Worm (Caenorhabditis elegans) whole organism, L4 larva: ENCODE data around the gene T05A7.11.
A peak's percentile ranks its signal among the peaks of the same experiment; 100 is the strongest.

ENCODE experiments used
- F10B5.3 ChIP-seq: sonication (generic microtip); optimal IDR thresholded peaks from 2 replicates; lab custom pipeline; 2016; ENCODE audit warnings: mild to moderate bottlenecking, missing genetic modification characterization, missing compliant biosample characterization
- F26F4.8 ChIP-seq: fragments of 200-800 bp; sonication (Bioruptor generic); conservative IDR thresholded peaks from 2 replicates; pipeline ENCODE4 v1.3.6; 2022; ENCODE audit warnings: missing genetic modification characterization, missing compliant biosample characterization
- F44E2.7 ChIP-seq: fragments of 200-800 bp; sonication (Bioruptor generic); IDR thresholded peaks from 2 replicates; pipeline ENCODE4 v2.1.2; 2022; ENCODE audit warnings: missing genetic modification characterization, missing compliant biosample characterization
- R02D3.7 ChIP-seq: fragments of 150-350 bp; sonication (generic microtip); optimal IDR thresholded peaks from 3 replicates; lab custom pipeline; 2014; ENCODE audit warnings: missing biosample characterization, missing genetic modification characterization
- T26A8.4 ChIP-seq: fragments of 200-800 bp; sonication (Bioruptor generic); IDR thresholded peaks from 2 replicates; pipeline ENCODE4 v1.3.6; 2022; ENCODE audit warnings: missing genetic modification characterization, missing compliant biosample characterization
- Y5F2A.4 ChIP-seq: fragments of 200-800 bp; sonication (Bioruptor generic); optimal IDR thresholded peaks from 2 replicates; lab custom pipeline; 2018; ENCODE audit warnings: mild to moderate bottlenecking, missing genetic modification characterization, missing compliant biosample characterization
- Y75B8A.6 ChIP-seq: fragments of 200-800 bp; sonication (Bioruptor generic); IDR thresholded peaks from 2 replicates; pipeline ENCODE4 v1.3.6; 2022; ENCODE audit warnings: missing genetic modification reagents, missing genetic modification characterization, missing compliant biosample characterization
- ama-1 ChIP-seq: fragments of 150-350 bp; optimal IDR thresholded peaks from 2 replicates; lab custom pipeline; 2014; ENCODE audit warnings: inconsistent platforms, mixed read lengths
- arid-1 ChIP-seq: fragments of 200-800 bp; sonication (Bioruptor generic); conservative IDR thresholded peaks from 2 replicates; pipeline ENCODE4 v1.3.6; 2022; ENCODE audit warnings: missing genetic modification reagents, missing genetic modification characterization, missing compliant biosample characterization
- ceh-20 ChIP-seq: fragments of 200-800 bp; sonication (Bioruptor generic); IDR thresholded peaks from 2 replicates; pipeline ENCODE4 v1.3.6; 2022; ENCODE audit warnings: missing genetic modification reagents, missing genetic modification characterization, missing compliant biosample characterization
- ceh-32 ChIP-seq: sonication (generic microtip); optimal IDR thresholded peaks from 2 replicates; lab custom pipeline; 2016; ENCODE audit warnings: mild to moderate bottlenecking, missing genetic modification characterization, missing compliant biosample characterization; ENCODE audit not compliant: poor library complexity
- ceh-62 ChIP-seq: sonication (generic microtip); optimal IDR thresholded peaks from 2 replicates; lab custom pipeline; 2017; ENCODE audit warnings: missing biosample characterization, missing genetic modification characterization
- ceh-82 ChIP-seq: sonication (generic microtip); optimal IDR thresholded peaks from 2 replicates; lab custom pipeline; 2017; ENCODE audit warnings: missing biosample characterization, missing genetic modification characterization
- daf-12 ChIP-seq: fragments of 150-350 bp; optimal IDR thresholded peaks from 2 replicates; lab custom pipeline; 2014; ENCODE audit warnings: missing biosample characterization, missing genetic modification reagents, missing genetic modification characterization
- daf-16 ChIP-seq, 3 experiments: sonication (generic microtip); optimal IDR thresholded peaks; 2 replicates each; lab custom pipeline; 2016 to 2017; ENCODE audit warnings: missing genetic modification characterization in 3 of 3, missing genetic modification reagents in 3 of 3, mild to moderate bottlenecking in 2 of 3, missing compliant biosample characterization in 2 of 3, missing biosample characterization in 1 of 3, moderate library complexity in 1 of 3
- duxl-1 ChIP-seq: sonication (generic microtip); optimal IDR thresholded peaks from 2 replicates; lab custom pipeline; 2016; ENCODE audit warnings: mild to moderate bottlenecking, missing genetic modification characterization, moderate library complexity, missing compliant biosample characterization; ENCODE audit not compliant: poor library complexity
- dve-1 ChIP-seq: sonication (generic microtip); optimal IDR thresholded peaks from 2 replicates; lab custom pipeline; 2017; ENCODE audit warnings: antibody characterized with exemption, mild to moderate bottlenecking, missing genetic modification characterization, missing compliant biosample characterization; ENCODE audit not compliant: insufficient read depth
- egl-43 ChIP-seq: fragments of 200-800 bp; sonication (Bioruptor generic); IDR thresholded peaks from 2 replicates; pipeline ENCODE4 v1.3.6; 2022; ENCODE audit warnings: missing genetic modification reagents, missing genetic modification characterization, missing compliant biosample characterization
- fkh-10 ChIP-seq: fragments of 150-350 bp; optimal IDR thresholded peaks from 2 replicates; lab custom pipeline; 2014; ENCODE audit warnings: missing biosample characterization, missing genetic modification reagents, missing genetic modification characterization
- fos-1 ChIP-seq: fragments of 150-350 bp; optimal IDR thresholded peaks from 2 replicates; lab custom pipeline; 2014; ENCODE audit warnings: missing biosample characterization, missing genetic modification characterization
- hif-1 ChIP-seq, 2 experiments: sonication (generic microtip); optimal IDR thresholded peaks; 2 replicates each; lab custom pipeline; 2016 to 2017; ENCODE audit warnings: missing compliant biosample characterization in 2 of 2, missing genetic modification characterization in 2 of 2, missing genetic modification reagents in 2 of 2, missing genotype in 2 of 2, mild to moderate bottlenecking in 1 of 2
- hlh-11 ChIP-seq: fragments of 200-800 bp; sonication (Bioruptor generic); optimal IDR thresholded peaks from 2 replicates; lab custom pipeline; 2018; ENCODE audit warnings: mild to moderate bottlenecking, missing genetic modification characterization, missing compliant biosample characterization
- hlh-30 ChIP-seq: sonication (generic microtip); optimal IDR thresholded peaks from 2 replicates; lab custom pipeline; 2017; ENCODE audit warnings: antibody characterized with exemption, mild to moderate bottlenecking, missing genetic modification characterization, missing compliant biosample characterization; ENCODE audit not compliant: insufficient read depth
- hmg-1.1 ChIP-seq: fragments of 200-800 bp; sonication (Bioruptor generic); IDR thresholded peaks from 2 replicates; pipeline ENCODE4 v1.3.6; 2022; ENCODE audit warnings: missing genetic modification reagents, missing genetic modification characterization, missing compliant biosample characterization
- lin-1 ChIP-seq: fragments of 200-800 bp; sonication (Bioruptor generic); IDR thresholded peaks from 2 replicates; pipeline ENCODE4 v1.3.6; 2022; ENCODE audit warnings: missing genetic modification reagents, missing genetic modification characterization, missing compliant biosample characterization
- lin-13 ChIP-seq: fragments of 150-350 bp; optimal IDR thresholded peaks from 2 replicates; lab custom pipeline; 2014; ENCODE audit warnings: missing biosample characterization, missing genetic modification reagents, missing genetic modification characterization
- lin-15B ChIP-seq: fragments of 150-350 bp; sonication (generic microtip); optimal IDR thresholded peaks from 3 replicates; lab custom pipeline; 2014; ENCODE audit warnings: missing biosample characterization, missing genetic modification characterization
- lsy-2 ChIP-seq, 2 experiments: fragments of 150-350 bp in 1 of 2; sonication (generic microtip) in 1 of 2; optimal IDR thresholded peaks; 2 replicates each; lab custom pipeline; 2014 to 2017; ENCODE audit warnings: missing biosample characterization in 2 of 2, missing genetic modification characterization in 2 of 2
- madf-5 ChIP-seq, 2 experiments: fragments of 200-800 bp; sonication (Bioruptor generic); IDR thresholded peaks; 2 replicates each; pipeline ENCODE4 v1.3.6; 2022; ENCODE audit warnings: missing compliant biosample characterization in 2 of 2, missing genetic modification characterization in 2 of 2
- madf-9 ChIP-seq: fragments of 200-800 bp; sonication (Bioruptor generic); conservative IDR thresholded peaks from 2 replicates; pipeline ENCODE4 v1.3.6; 2022; ENCODE audit warnings: missing genetic modification reagents, missing genetic modification characterization, missing compliant biosample characterization
- mdl-1 ChIP-seq, 2 experiments: fragments of 150-350 bp in 1 of 2; sonication (generic microtip) in 1 of 2; optimal IDR thresholded peaks; 2 replicates each; lab custom pipeline; 2014 to 2017; ENCODE audit warnings: missing biosample characterization in 2 of 2, missing genetic modification characterization in 2 of 2
- mep-1 ChIP-seq: fragments of 150-350 bp; sonication (generic microtip); optimal IDR thresholded peaks from 3 replicates; lab custom pipeline; 2014; ENCODE audit warnings: missing biosample characterization, missing genetic modification characterization
- mxl-2 ChIP-seq: fragments of 200-800 bp; sonication (Bioruptor generic); conservative IDR thresholded peaks from 2 replicates; pipeline ENCODE4 v1.3.6; 2022; ENCODE audit warnings: missing genetic modification reagents, missing genetic modification characterization, missing compliant biosample characterization
- nhr-111 ChIP-seq: fragments of 200-800 bp; sonication (Bioruptor generic); optimal IDR thresholded peaks from 2 replicates; lab custom pipeline; 2018; ENCODE audit warnings: mild to moderate bottlenecking, missing genetic modification characterization, missing compliant biosample characterization
- nhr-25 ChIP-seq: sonication (generic microtip); optimal IDR thresholded peaks from 2 replicates; lab custom pipeline; 2017; ENCODE audit warnings: missing genetic modification characterization, mild to moderate bottlenecking, missing compliant biosample characterization, antibody characterized with exemption, moderate library complexity, borderline replicate concordance; ENCODE audit not compliant: insufficient read depth
- nhr-28 ChIP-seq: fragments of 150-350 bp; optimal IDR thresholded peaks from 2 replicates; lab custom pipeline; 2014; ENCODE audit warnings: missing biosample characterization, missing genetic modification characterization
- nhr-48 ChIP-seq: sonication (generic microtip); optimal IDR thresholded peaks from 2 replicates; lab custom pipeline; 2016; ENCODE audit warnings: mild to moderate bottlenecking, missing genetic modification characterization, missing compliant biosample characterization
- nhr-6 ChIP-seq: fragments of 150-350 bp; optimal IDR thresholded peaks from 2 replicates; lab custom pipeline; 2014; ENCODE audit warnings: missing biosample characterization, missing genetic modification characterization
- pha-4 ChIP-seq, 2 experiments: fragments of 150-350 bp in 1 of 2; fragments of 200-800 bp in 1 of 2; sonication (Bioruptor generic) in 1 of 2; IDR thresholded peaks in 1 of 2; optimal IDR thresholded peaks in 1 of 2; 2 replicates each; pipeline versions ENCODE4 v1.3.6 to Lab custom; 2014 to 2022; ENCODE audit warnings: missing genetic modification characterization in 2 of 2, missing genetic modification reagents in 2 of 2, missing biosample characterization in 1 of 2, missing compliant biosample characterization in 1 of 2
- rbr-2 ChIP-seq: sonication (generic microtip); optimal IDR thresholded peaks from 2 replicates; lab custom pipeline; 2016; ENCODE audit warnings: missing genotype, missing genetic modification characterization, missing compliant biosample characterization
- saeg-2 ChIP-seq: fragments of 200-800 bp; sonication (Bioruptor generic); IDR thresholded peaks from 2 replicates; pipeline ENCODE4 v1.3.6; 2022; ENCODE audit warnings: missing genetic modification reagents, missing genetic modification characterization, missing compliant biosample characterization
- set-16 ChIP-seq: fragments of 200-800 bp; sonication (Bioruptor generic); IDR thresholded peaks from 2 replicates; pipeline ENCODE4 v1.3.6; 2022; ENCODE audit warnings: missing genetic modification reagents, missing genetic modification characterization, missing compliant biosample characterization
- spr-3 ChIP-seq: fragments of 200-800 bp; sonication (Bioruptor generic); optimal IDR thresholded peaks from 2 replicates; lab custom pipeline; 2018; ENCODE audit warnings: mild to moderate bottlenecking, missing genetic modification characterization, missing compliant biosample characterization
- tag-97 ChIP-seq: fragments of 200-800 bp; sonication (Bioruptor generic); IDR thresholded peaks from 2 replicates; pipeline ENCODE4 v1.3.6; 2022; ENCODE audit warnings: missing genetic modification characterization, missing compliant biosample characterization
- zfp-2 ChIP-seq: sonication (generic microtip); optimal IDR thresholded peaks from 2 replicates; lab custom pipeline; 2016; ENCODE audit warnings: mild to moderate bottlenecking, missing genetic modification characterization, missing compliant biosample characterization
- zip-11 ChIP-seq: fragments of 200-800 bp; sonication (Bioruptor generic); IDR thresholded peaks from 2 replicates; pipeline ENCODE4 v1.3.6; 2022; ENCODE audit warnings: missing genetic modification characterization, missing compliant biosample characterization
- ztf-11 ChIP-seq: fragments of 150-350 bp; optimal IDR thresholded peaks from 2 replicates; lab custom pipeline; 2014; ENCODE audit warnings: missing biosample characterization, missing genetic modification characterization

The T05A7.11 gene

DNA sequence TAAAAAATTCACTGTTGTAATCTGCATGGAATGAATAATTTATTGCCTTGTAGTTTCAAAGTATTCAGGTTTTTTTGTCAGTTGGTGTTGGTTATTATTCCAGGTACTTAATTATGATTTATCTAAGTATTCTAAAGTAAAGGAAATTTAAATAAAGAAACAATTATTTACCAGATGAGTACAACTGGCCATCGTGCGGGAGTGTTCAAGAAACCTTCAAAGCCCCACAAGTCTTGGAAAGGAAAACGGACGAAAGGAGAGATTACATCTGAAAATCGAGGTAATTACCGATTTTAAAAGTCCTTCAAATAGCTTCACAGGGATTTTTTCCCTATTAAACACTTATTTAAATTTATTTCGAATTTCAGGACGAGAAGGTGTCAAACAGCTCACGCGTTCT, 44.9 kb upstream of the T05A7.11 start, which contains the start of gene tag-151 (continued):
- TF ChIP-seq daf-16 (GFP tag; optimal IDR thresholded peaks at IDR 0.05; lab: Kevin White, UChicago), result peak in 1 of 2 experiments; percentile 54
- TF ChIP-seq daf-16 (tag; optimal IDR thresholded peaks at IDR 0.05; lab: Kevin White, UChicago), result no peak
- TF ChIP-seq spr-3 (GFP tag; lab: Kevin White, UChicago), result peak; percentile 58
- TF ChIP-seq mdl-1 (tag; optimal IDR thresholded peaks at IDR 0.05; lab: Kevin White, UChicago), result no peak
- peak; percentile 16 for TF ChIP-seq nhr-48
- no peak for TF ChIP-seq nhr-111 (GFP tag; lab: Kevin White, UChicago)
- no peak for TF ChIP-seq zfp-2 (tag; lab: Kevin White, UChicago)
- no peak for TF ChIP-seq mep-1
- TF ChIP-seq hlh-11, result no peak
- TF ChIP-seq fos-1 (tag; lab: Kevin White, UChicago), result no peak
- TF ChIP-seq Y75B8A.6 (GFP tag; lab: Robert Waterston, UW), result no peak
- TF ChIP-seq lsy-2 (tag; optimal IDR thresholded peaks at IDR 0.05; lab: Kevin White, UChicago), result peak in 1 of 2 experiments; percentile 41
- no peak for TF ChIP-seq nhr-6 (tag; lab: Kevin White, UChicago)
- TF ChIP-seq, all 104 proteins: peak for 14

DNA sequence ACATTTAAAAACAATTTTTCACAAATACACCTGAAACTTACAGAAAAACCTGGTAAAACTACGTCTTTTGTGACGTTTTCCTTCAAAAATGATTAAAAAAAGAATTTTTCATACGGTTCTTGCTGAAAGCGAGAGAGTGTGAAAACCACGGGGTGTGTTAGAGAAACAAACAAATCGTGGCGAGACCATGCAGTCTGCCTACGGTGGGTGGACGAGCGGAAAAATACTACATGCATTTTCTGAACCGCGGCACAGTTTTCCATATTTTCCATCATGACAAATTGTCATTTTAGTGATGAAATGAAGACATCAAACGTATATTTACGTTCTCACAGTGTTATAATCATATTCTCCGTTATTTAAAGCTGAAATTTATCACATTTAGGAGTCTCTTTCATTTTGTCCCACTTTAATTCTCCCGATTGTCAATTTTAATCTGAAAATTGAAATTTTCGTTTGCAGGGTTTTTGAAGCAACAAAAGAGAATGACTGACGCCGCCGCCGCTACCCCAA, 41.2 kb upstream of the T05A7.11 start, which contains the start of the genes F10G7.9 and tsn-1:
Gene F10G7.9 (minus strand): TSS at position 127 of the 513 bp plus-strand sequence.
Gene tsn-1 (plus strand): TSS at position 463 of the 513 bp plus-strand sequence.
- TF ChIP-seq ztf-11 (no peak), nhr-25 (peak; percentile 46), pha-4 (GFP tag; IDR thresholded peaks at IDR 0.05; lab: Robert Waterston, UW) (no peak), pha-4 (tag; optimal IDR thresholded peaks at IDR 0.05; lab: Kevin White, UChicago) (peak; percentile 23), hif-1 (tag; optimal IDR thresholded peaks at IDR 0.05; lab: Kevin White, UChicago) (peak in 1 of 2 experiments; percentile 11), saeg-2 (GFP tag; lab: Robert Waterston, UW) (no peak), tag-97 (GFP tag; lab: Robert Waterston, UW) (no peak), ceh-20 (GFP tag; lab: Robert Waterston, UW) (no peak), ama-1 (lab: Kevin White, UChicago) (no peak), nhr-28 (tag; lab: Kevin White, UChicago) (peak; percentile 47), ceh-82 (tag; lab: Kevin White, UChicago) (no peak), daf-12 (tag; lab: Kevin White, UChicago) (no peak), mep-1 (peak; percentile 63), lin-13 (GFP tag; lab: Kevin White, UChicago) (peak; percentile 75), madf-5 (GFP tag; IDR thresholded peaks at IDR 0.05; lab: Robert Waterston, UW) (no peak), zip-11 (no peak), egl-43 (GFP tag; lab: Robert Waterston, UW) (no peak), F10B5.3 (tag; lab: Kevin White, UChicago) (no peak), F26F4.8 (GFP tag; lab: Robert Waterston, UW) (no peak), dve-1 (tag; lab: Kevin White, UChicago) (peak; percentile 59), Y5F2A.4 (GFP tag; lab: Kevin White, UChicago) (no peak), R02D3.7 (no peak), nhr-6 (tag; lab: Kevin White, UChicago) (peak; percentile 67), mdl-1 (tag; optimal IDR thresholded peaks at IDR 0.05; lab: Kevin White, UChicago) (peak in 1 of 2 experiments; percentile 24), T26A8.4 (peak; percentile 58; the same call in 1 of the 2 replicates), madf-9 (no peak), duxl-1 (tag; lab: Kevin White, UChicago) (peak; percentile 11), fkh-10 (GFP tag; lab: Kevin White, UChicago) (peak; percentile 5), ceh-62 (tag; lab: Kevin White, UChicago) (no peak), lin-15B (tag; lab: Kevin White, UChicago) (no peak), hmg-1.1 (GFP tag; lab: Robert Waterston, UW) (peak; percentile 57; the same call in 1 of the 2 replicates), rbr-2 (tag; lab: Kevin White, UChicago) (peak; percentile 0), mxl-2 (GFP tag; lab: Robert Waterston, UW) (no peak), hlh-30 (tag; lab: Kevin White, UChicago) (peak; percentile 73), arid-1 (GFP tag; lab: Robert Waterston, UW) (no peak), lin-1 (GFP tag; lab: Robert Waterston, UW) (no peak), set-16 (GFP tag; lab: Robert Waterston, UW) (no peak), F44E2.7 (GFP tag; lab: Robert Waterston, UW) (no peak), hlh-11 (peak; percentile 64), ceh-32 (tag; lab: Kevin White, UChicago) (no peak)
